Worm (Caenorhabditis elegans): ENCODE data around the gene K02E2.8.

DNA sequence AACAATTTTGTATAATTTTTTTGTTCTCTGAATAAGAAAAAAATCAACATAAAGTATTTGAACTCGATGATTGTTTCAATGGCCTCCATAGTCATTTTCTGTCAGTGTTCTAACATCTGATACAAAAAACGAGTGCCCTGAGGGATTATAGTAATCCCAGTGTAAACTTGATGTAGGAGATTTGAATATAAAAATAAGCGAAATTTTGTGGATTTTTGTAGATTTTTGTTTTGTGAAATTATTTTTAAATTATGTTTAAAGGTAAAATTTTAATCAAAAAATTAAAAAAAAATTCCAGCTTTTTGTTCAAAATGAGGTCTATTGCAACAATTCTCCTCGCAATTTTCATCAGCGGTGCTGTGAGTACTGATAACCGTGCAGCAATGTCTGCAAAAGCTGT, 41.3 kb downstream of the K02E2.8 start, which contains the start of gene Y38H6A.1:
- no peak for TF ChIP-seq pqm-1 (tag; optimal IDR thresholded peaks at IDR 0.05)
- no peak for TF ChIP-seq ama-1 (optimal IDR thresholded peaks at IDR 0.05)
- TF ChIP-seq ztf-11 (tag; optimal IDR thresholded peaks at IDR 0.05): no peak
